Worm (Caenorhabditis elegans): ENCODE results near the gene C23H3.9.

C23H3.9 gene

DNA sequence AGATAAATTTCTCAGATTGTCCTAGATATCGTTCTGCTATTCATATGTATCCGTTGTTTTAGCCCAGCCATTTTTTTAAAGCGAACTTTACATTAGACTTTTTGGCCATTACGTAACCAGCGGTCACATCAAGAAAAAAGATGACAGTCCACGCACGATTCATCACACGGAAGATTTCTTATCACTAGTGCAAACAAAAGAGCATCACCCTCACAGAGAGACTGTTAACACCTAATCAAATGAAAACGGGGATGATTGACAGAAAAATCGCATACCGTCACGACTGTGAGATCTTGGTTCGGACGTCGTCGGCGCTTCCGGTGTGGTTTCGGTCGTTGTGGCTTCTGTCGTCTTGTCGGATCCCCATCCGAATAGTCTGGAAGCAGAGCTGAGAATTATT is 2.4 kb downstream of the C23H3.9 start:
- TF ChIP-seq fos-1 (tag; optimal IDR thresholded peaks at IDR 0.05): peak; percentile 66
- TF ChIP-seq nhr-23 (tag; optimal IDR thresholded peaks at IDR 0.05): no peak
- no peak for TF ChIP-seq elt-3 (tag; optimal IDR thresholded peaks at IDR 0.05)

DNA sequence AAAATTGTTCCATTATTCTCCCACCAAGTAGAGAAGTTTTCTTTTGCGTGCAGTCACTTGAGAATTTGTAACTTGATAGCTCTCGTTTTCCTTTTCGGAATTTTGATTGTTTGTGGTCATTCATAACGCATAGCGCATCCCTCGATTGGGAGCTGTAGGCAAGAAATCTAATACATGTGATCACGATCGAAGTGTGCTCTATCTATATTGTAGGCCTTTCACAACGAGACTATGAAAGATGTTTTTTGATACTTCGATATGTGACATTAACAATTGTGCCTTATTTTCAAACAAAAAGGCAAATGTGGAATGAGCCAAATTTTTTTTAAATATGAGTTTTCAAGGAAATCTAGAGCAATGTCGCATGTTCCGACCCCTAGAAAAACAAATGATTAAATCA is 3.2 kb downstream of the C23H3.9 start:
- no peak for TF ChIP-seq sma-3 (GFP tag; optimal IDR thresholded peaks at IDR 0.05)
- TF ChIP-seq lin-13 (GFP tag; optimal IDR thresholded peaks at IDR 0.05): no peak
- no peak for TF ChIP-seq snpc-4 (tag; optimal IDR thresholded peaks at IDR 0.05)
- no peak for TF ChIP-seq ceh-82 (tag; optimal IDR thresholded peaks at IDR 0.05)
- no peak for TF ChIP-seq lin-39 (tag; optimal IDR thresholded peaks at IDR 0.05)
- TF ChIP-seq nhr-129 (tag; optimal IDR thresholded peaks at IDR 0.05): no peak
- TF ChIP-seq C34F6.9 (tag; optimal IDR thresholded peaks at IDR 0.05): no peak
- TF ChIP-seq egl-27 (tag; optimal IDR thresholded peaks at IDR 0.05): no peak
- TF ChIP-seq ztf-1 (GFP tag; conservative IDR thresholded peaks at IDR 0.05): no peak
- no peak for TF ChIP-seq unc-62 (GFP tag; optimal IDR thresholded peaks at IDR 0.05)
- no peak for TF ChIP-seq dmd-4 (tag; optimal IDR thresholded peaks at IDR 0.05)
- no peak for TF ChIP-seq ztf-11 (tag; optimal IDR thresholded peaks at IDR 0.05)
- no peak for TF ChIP-seq elt-3 (tag; optimal IDR thresholded peaks at IDR 0.05)
- TF ChIP-seq zag-1 (tag; optimal IDR thresholded peaks at IDR 0.05): no peak
- TF ChIP-seq lin-11 (tag; optimal IDR thresholded peaks at IDR 0.05): no peak

DNA sequence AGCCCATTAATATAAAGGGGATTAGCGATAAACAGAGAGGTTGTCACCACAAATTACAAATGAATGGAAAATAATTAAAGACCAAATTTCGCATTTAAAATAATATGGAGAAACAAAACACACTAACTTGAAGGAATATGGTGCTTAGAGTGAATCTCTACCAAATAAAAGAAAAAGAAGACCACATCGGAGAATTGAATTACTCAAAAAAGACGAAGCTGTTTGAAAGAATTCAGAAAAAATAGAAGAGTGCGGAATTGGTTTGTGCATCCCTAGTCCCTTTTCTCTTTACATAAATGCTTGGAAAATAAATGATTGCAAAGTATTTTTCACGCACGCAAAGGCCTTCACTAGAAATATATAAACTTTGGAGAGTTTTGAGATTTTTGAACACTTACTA is 5.2 kb downstream of the C23H3.9 start:
- no peak for TF ChIP-seq F13H6.1 (tag; optimal IDR thresholded peaks at IDR 0.05)
- no peak for TF ChIP-seq elt-1 (tag; optimal IDR thresholded peaks at IDR 0.05)
- TF ChIP-seq peb-1 (tag; optimal IDR thresholded peaks at IDR 0.05): no peak
- no peak for TF ChIP-seq nhr-6 (tag; optimal IDR thresholded peaks at IDR 0.05)
- no peak for TF ChIP-seq ceh-16 (tag; optimal IDR thresholded peaks at IDR 0.05)
- no peak for TF ChIP-seq zag-1 (tag; optimal IDR thresholded peaks at IDR 0.05)
- TF ChIP-seq unc-39 (tag; optimal IDR thresholded peaks at IDR 0.05): no peak
- TF ChIP-seq crh-2 (tag; optimal IDR thresholded peaks at IDR 0.05): no peak
- no peak for TF ChIP-seq ztf-11 (tag; optimal IDR thresholded peaks at IDR 0.05)
- no peak for TF ChIP-seq ztf-1 (GFP tag; conservative IDR thresholded peaks at IDR 0.05)
- TF ChIP-seq dmd-4 (tag; optimal IDR thresholded peaks at IDR 0.05): no peak
- no peak for TF ChIP-seq egl-27 (tag; optimal IDR thresholded peaks at IDR 0.05)
- no peak for TF ChIP-seq nhr-21 (tag; optimal IDR thresholded peaks at IDR 0.05)
- TF ChIP-seq nhr-237 (tag; optimal IDR thresholded peaks at IDR 0.05): no peak

DNA sequence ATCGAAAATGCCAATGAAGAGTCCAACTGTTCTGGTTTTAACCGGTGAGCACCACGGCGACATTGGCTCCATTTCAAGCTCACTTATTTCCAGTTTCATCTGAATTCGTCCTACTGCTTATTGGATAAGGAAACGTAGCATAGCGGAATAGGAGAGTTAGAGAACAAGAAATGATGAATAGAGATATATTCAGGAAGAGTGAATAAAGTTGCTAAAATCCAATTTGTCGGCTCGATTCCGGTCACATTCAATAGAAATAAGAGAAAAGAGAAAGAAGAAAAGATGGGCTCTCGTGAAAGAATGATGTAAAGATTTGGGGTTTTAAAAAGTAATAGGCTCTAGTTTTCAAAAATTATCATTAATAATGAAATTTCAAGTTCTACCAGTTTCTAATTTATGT is 5.7 kb downstream of the C23H3.9 start:
- TF ChIP-seq F13H6.1 (tag; optimal IDR thresholded peaks at IDR 0.05) (peak; percentile 6), ztf-11 (tag; optimal IDR thresholded peaks at IDR 0.05) (no peak)

DNA sequence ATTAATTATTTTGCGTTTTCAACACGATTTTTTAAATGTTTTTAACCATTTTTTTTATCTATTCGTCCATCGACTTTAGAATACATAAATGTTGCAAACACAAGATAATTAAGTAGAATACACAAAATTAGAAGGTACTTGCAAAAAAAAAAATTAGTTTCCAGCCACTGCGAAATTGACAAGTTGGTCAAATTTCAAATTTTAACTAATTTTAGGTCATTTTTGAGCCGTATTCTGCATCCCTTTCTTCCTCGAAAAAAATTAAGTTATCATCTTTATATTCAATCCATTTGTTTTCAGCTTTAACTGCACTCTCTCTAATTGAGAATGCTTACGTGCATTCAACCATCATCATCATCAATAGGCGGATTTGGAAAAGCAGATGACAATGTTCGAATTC is 9.7 kb downstream of the C23H3.9 start, which contains the start of gene egl-26:
Gene egl-26, plus strand, starts transcription at position 301 of the 400 bp plus-strand sequence.
- TF ChIP-seq nhr-11 (tag; optimal IDR thresholded peaks at IDR 0.05): no peak
- TF ChIP-seq ama-1 (optimal IDR thresholded peaks at IDR 0.05): no peak
- no peak for TF ChIP-seq lin-11 (tag; optimal IDR thresholded peaks at IDR 0.05)
- TF ChIP-seq nhr-25 (tag; optimal IDR thresholded peaks at IDR 0.05): no peak
- TF ChIP-seq nhr-237 (tag; optimal IDR thresholded peaks at IDR 0.05): no peak
- no peak for TF ChIP-seq nhr-77 (tag; optimal IDR thresholded peaks at IDR 0.05)
- TF ChIP-seq R02D3.7 (tag; optimal IDR thresholded peaks at IDR 0.05): no peak
- TF ChIP-seq nhr-129 (tag; optimal IDR thresholded peaks at IDR 0.05): no peak
- no peak for TF ChIP-seq mab-5 (tag; optimal IDR thresholded peaks at IDR 0.05)
- no peak for TF ChIP-seq sma-9 (GFP tag; optimal IDR thresholded peaks at IDR 0.05)
- no peak for TF ChIP-seq sma-9 (tag; optimal IDR thresholded peaks at IDR 0.05)
- no peak for TF ChIP-seq dmd-4 (tag; optimal IDR thresholded peaks at IDR 0.05)
- TF ChIP-seq mbf-1 (tag; optimal IDR thresholded peaks at IDR 0.05): no peak
- no peak for TF ChIP-seq nhr-23 (tag; optimal IDR thresholded peaks at IDR 0.05)
- TF ChIP-seq ceh-16 (tag; optimal IDR thresholded peaks at IDR 0.05): no peak
- no peak for TF ChIP-seq nhr-6 (tag; optimal IDR thresholded peaks at IDR 0.05)

DNA sequence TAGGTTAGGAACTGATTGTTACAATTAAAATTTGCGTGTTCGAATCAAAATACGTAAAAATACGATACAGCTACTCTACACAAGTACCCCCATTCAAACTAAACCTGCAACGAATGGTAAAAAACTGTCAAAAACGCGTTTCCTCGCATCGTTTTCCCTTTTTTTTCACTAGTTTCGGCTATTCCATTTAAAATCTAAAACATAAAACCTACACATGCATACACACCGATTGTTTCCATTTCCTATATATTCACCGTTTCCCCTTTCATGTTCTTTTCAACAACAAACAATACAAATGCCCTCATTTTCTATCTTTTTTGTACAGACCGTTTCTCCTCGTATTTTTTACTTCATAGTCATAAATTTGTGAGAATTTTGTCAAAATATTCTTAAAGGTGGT is 10.3 kb downstream of the C23H3.9 start:
- no peak for TF ChIP-seq peb-1 (tag; optimal IDR thresholded peaks at IDR 0.05)
- no peak for TF ChIP-seq nhr-77 (tag; optimal IDR thresholded peaks at IDR 0.05)
- no peak for TF ChIP-seq ceh-82 (tag; optimal IDR thresholded peaks at IDR 0.05)
- no peak for TF ChIP-seq nhr-237 (tag; optimal IDR thresholded peaks at IDR 0.05)
- TF ChIP-seq snpc-4 (tag; optimal IDR thresholded peaks at IDR 0.05): no peak
- TF ChIP-seq nhr-11 (tag; optimal IDR thresholded peaks at IDR 0.05): no peak
- TF ChIP-seq aly-2 (tag; optimal IDR thresholded peaks at IDR 0.05): no peak
- TF ChIP-seq ztf-4 (tag; optimal IDR thresholded peaks at IDR 0.05): no peak
- no peak for TF ChIP-seq nhr-12 (tag; optimal IDR thresholded peaks at IDR 0.05)
- no peak for TF ChIP-seq unc-55 (GFP tag; optimal IDR thresholded peaks at IDR 0.05)
- TF ChIP-seq mdl-1 (tag; optimal IDR thresholded peaks at IDR 0.05): no peak
- TF ChIP-seq lin-13 (GFP tag; optimal IDR thresholded peaks at IDR 0.05): no peak
